Worm (Caenorhabditis elegans) whole organism, L3 larva: ENCODE data around the gene E01G4.3.

Experiments used
- aly-2 ChIP-seq: fragments of 150-350 bp; optimal IDR thresholded peaks from 2 replicates; lab custom pipeline; 2014; ENCODE audit warnings: missing biosample characterization, missing genetic modification characterization
- ama-1 ChIP-seq: fragments of 150-350 bp; optimal IDR thresholded peaks from 2 replicates; lab custom pipeline; 2018
- ceh-28 ChIP-seq: fragments of 150-350 bp; optimal IDR thresholded peaks from 2 replicates; lab custom pipeline; 2014; ENCODE audit warnings: missing biosample characterization, missing genetic modification reagents, missing genetic modification characterization
- ceh-82 ChIP-seq: fragments of 150-350 bp; optimal IDR thresholded peaks from 2 replicates; lab custom pipeline; 2014; ENCODE audit warnings: missing biosample characterization, missing genetic modification characterization
- ceh-9 ChIP-seq: sonication (generic microtip); optimal IDR thresholded peaks from 2 replicates; lab custom pipeline; 2018; ENCODE audit warnings: missing biosample characterization, missing genetic modification characterization
- daf-12 ChIP-seq: fragments of 150-350 bp; optimal IDR thresholded peaks from 2 replicates; lab custom pipeline; 2014; ENCODE audit warnings: missing biosample characterization, missing genetic modification reagents, missing genetic modification characterization
- egl-27 ChIP-seq: sonication (generic microtip); optimal IDR thresholded peaks from 4 replicates; lab custom pipeline; 2017; ENCODE audit warnings: missing biosample characterization, missing genetic modification reagents, missing genetic modification characterization
- egl-5 ChIP-seq: fragments of 150-350 bp; optimal IDR thresholded peaks from 2 replicates; lab custom pipeline; 2017; ENCODE audit warnings: missing biosample characterization, missing genetic modification reagents, missing genetic modification characterization, inconsistent platforms
- elt-1 ChIP-seq: fragments of 150-350 bp; optimal IDR thresholded peaks from 2 replicates; lab custom pipeline; 2014; ENCODE audit warnings: missing biosample characterization, missing genetic modification characterization
- elt-2 ChIP-seq: sonication (generic microtip); optimal IDR thresholded peaks from 2 replicates; lab custom pipeline; 2016; ENCODE audit warnings: missing genetic modification reagents, mild to moderate bottlenecking, missing genetic modification characterization, missing compliant biosample characterization
- elt-3 ChIP-seq, 3 experiments: fragments of 150-350 bp in 1 of 3; sonication (generic microtip) in 2 of 3; optimal IDR thresholded peaks; 2 replicates in 2 of 3; 4 replicates in 1 of 3; lab custom pipeline; 2014 to 2017; ENCODE audit warnings: missing biosample characterization in 3 of 3, missing genetic modification characterization in 3 of 3
- fkh-10 ChIP-seq: sonication (generic microtip); optimal IDR thresholded peaks from 2 replicates; lab custom pipeline; 2017; ENCODE audit warnings: missing biosample characterization, missing genetic modification reagents, missing genetic modification characterization
- fkh-2 ChIP-seq: fragments of 150-350 bp; optimal IDR thresholded peaks from 2 replicates; lab custom pipeline; 2014; ENCODE audit warnings: missing biosample characterization, missing genetic modification reagents, missing genetic modification characterization
- fos-1 ChIP-seq: fragments of 150-350 bp; optimal IDR thresholded peaks from 2 replicates; lab custom pipeline; 2014; ENCODE audit warnings: missing biosample characterization, missing genetic modification characterization
- hmg-11 ChIP-seq: sonication (generic microtip); optimal IDR thresholded peaks from 2 replicates; lab custom pipeline; 2016; ENCODE audit warnings: missing genetic modification characterization, missing compliant biosample characterization
- jun-1 ChIP-seq: fragments of 150-350 bp; optimal IDR thresholded peaks from 2 replicates; lab custom pipeline; 2014; ENCODE audit warnings: missing biosample characterization, missing genetic modification reagents, missing genetic modification characterization
- lin-15B ChIP-seq: fragments of 150-350 bp; optimal IDR thresholded peaks from 2 replicates; lab custom pipeline; 2014; ENCODE audit warnings: missing biosample characterization, missing genetic modification characterization
- lin-39 ChIP-seq: fragments of 150-350 bp; optimal IDR thresholded peaks from 2 replicates; lab custom pipeline; 2018; ENCODE audit warnings: missing biosample characterization, missing genetic modification reagents, missing genetic modification characterization
- lsy-12 ChIP-seq: sonication (generic microtip); optimal IDR thresholded peaks from 2 replicates; lab custom pipeline; 2016; ENCODE audit warnings: mild to moderate bottlenecking, missing genetic modification characterization, missing compliant biosample characterization
- mdl-1 ChIP-seq: fragments of 150-350 bp; optimal IDR thresholded peaks from 2 replicates; lab custom pipeline; 2014; ENCODE audit warnings: missing biosample characterization, missing genetic modification characterization
- mml-1 ChIP-seq: fragments of 150-350 bp; sonication (generic microtip); optimal IDR thresholded peaks from 3 replicates; lab custom pipeline; 2014; ENCODE audit warnings: missing biosample characterization, missing genetic modification characterization
- nfya-1 ChIP-seq: sonication (generic microtip); optimal IDR thresholded peaks from 2 replicates; lab custom pipeline; 2017; ENCODE audit warnings: missing genetic modification characterization, mild to moderate bottlenecking, missing compliant biosample characterization, antibody characterized with exemption, moderate library complexity; ENCODE audit not compliant: insufficient read depth
- nhr-11 ChIP-seq: fragments of 150-350 bp; optimal IDR thresholded peaks from 2 replicates; lab custom pipeline; 2014; ENCODE audit warnings: missing biosample characterization, missing genetic modification characterization
- nhr-23 ChIP-seq: fragments of 150-350 bp; optimal IDR thresholded peaks from 2 replicates; lab custom pipeline; 2014; ENCODE audit warnings: missing biosample characterization, missing genetic modification reagents, missing genetic modification characterization
- nhr-25 ChIP-seq: sonication (generic microtip); optimal IDR thresholded peaks from 2 replicates; lab custom pipeline; 2017; ENCODE audit warnings: missing biosample characterization, missing genetic modification characterization
- nhr-28 ChIP-seq: fragments of 150-350 bp; optimal IDR thresholded peaks from 2 replicates; lab custom pipeline; 2014; ENCODE audit warnings: missing biosample characterization, missing genetic modification characterization
- nhr-43 ChIP-seq: sonication (generic microtip); optimal IDR thresholded peaks from 2 replicates; lab custom pipeline; 2016; ENCODE audit warnings: mild to moderate bottlenecking, missing genetic modification characterization, missing compliant biosample characterization; ENCODE audit not compliant: poor library complexity, severe bottlenecking
- nhr-67 ChIP-seq: fragments of 150-350 bp; optimal IDR thresholded peaks from 2 replicates; lab custom pipeline; 2014; ENCODE audit warnings: missing biosample characterization, missing genetic modification characterization
- nhr-76 ChIP-seq: fragments of 150-350 bp; sonication (generic microtip); optimal IDR thresholded peaks from 5 replicates; lab custom pipeline; 2014; ENCODE audit warnings: missing biosample characterization, missing genetic modification characterization
- nhr-77 ChIP-seq: fragments of 150-350 bp; optimal IDR thresholded peaks from 2 replicates; lab custom pipeline; 2014; ENCODE audit warnings: missing biosample characterization, missing genetic modification characterization
- pqm-1 ChIP-seq: fragments of 150-350 bp; optimal IDR thresholded peaks from 2 replicates; lab custom pipeline; 2017; ENCODE audit warnings: missing biosample characterization, missing genetic modification characterization, inconsistent platforms
- skn-1 ChIP-seq: fragments of 150-350 bp; optimal IDR thresholded peaks from 2 replicates; lab custom pipeline; 2014; ENCODE audit warnings: missing biosample characterization, missing genetic modification characterization
- snpc-4 ChIP-seq: fragments of 150-350 bp; optimal IDR thresholded peaks from 2 replicates; lab custom pipeline; 2014; ENCODE audit warnings: missing biosample characterization, missing genetic modification characterization
- tbx-2 ChIP-seq: sonication (generic microtip); optimal IDR thresholded peaks from 2 replicates; lab custom pipeline; 2016; ENCODE audit warnings: mild to moderate bottlenecking, missing genetic modification characterization, missing compliant biosample characterization
- unc-39 ChIP-seq: sonication (generic microtip); optimal IDR thresholded peaks from 4 replicates; lab custom pipeline; 2017; ENCODE audit warnings: missing biosample characterization, missing genetic modification characterization
- unc-62 ChIP-seq: fragments of 150-350 bp; sonication (generic microtip); optimal IDR thresholded peaks from 4 replicates; lab custom pipeline; 2014; ENCODE audit warnings: missing biosample characterization, missing genetic modification reagents, missing genetic modification characterization
- zag-1 ChIP-seq: fragments of 150-350 bp; optimal IDR thresholded peaks from 2 replicates; lab custom pipeline; 2014; ENCODE audit warnings: missing biosample characterization, missing genetic modification characterization

Gene E01G4.3

DNA sequence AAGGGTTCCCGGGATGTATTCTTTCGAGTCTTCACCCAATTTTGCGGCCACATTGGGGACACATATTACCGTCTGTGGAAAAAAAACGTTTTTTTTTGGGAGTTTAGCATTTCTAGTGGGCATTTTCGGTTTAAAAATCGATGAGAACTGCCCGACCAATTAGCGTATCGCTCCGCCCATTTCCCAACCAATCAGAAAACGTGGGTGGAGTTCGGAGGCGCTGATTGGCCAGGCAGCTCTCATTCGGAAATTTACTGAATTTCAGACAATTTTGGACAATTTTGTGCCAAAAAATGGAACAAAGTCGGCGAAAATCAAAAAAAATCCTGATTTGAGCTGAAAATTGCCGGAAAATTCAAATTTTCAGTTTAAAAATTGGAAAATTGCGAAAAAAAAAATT lies 22.8 kb downstream of the E01G4.3 start:
- no peak for TF ChIP-seq ceh-28 (tag; lab: Kevin White, UChicago)
- TF ChIP-seq nfya-1 (tag; lab: Kevin White, UChicago) = peak; percentile 99

DNA sequence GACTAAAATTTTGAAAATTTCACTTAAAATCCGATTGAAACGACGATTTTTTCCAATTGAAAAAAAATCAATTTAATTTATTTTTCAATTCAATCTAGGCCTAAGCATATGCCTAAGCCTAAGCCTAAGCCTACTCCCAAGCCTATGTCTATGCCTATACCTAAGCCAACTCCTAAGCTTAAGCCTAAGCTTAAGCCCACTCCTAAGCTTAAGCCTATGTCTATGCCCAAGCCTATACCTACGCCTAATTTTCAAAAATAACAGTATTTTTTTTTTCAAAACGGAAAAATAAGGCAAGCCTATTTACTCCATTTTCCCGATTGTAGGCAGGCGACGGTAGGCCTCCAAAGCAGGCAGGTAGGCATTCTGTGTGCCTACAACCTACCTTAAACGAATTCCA lies 25.1 kb downstream of the E01G4.3 start:
- TF ChIP-seq nhr-77 (tag; lab: Kevin White, UChicago) (no peak), skn-1 (tag; lab: Kevin White, UChicago) (no peak), nfya-1 (tag; lab: Kevin White, UChicago) (no peak), ceh-9 (tag; lab: Kevin White, UChicago) (no peak), daf-12 (tag; lab: Kevin White, UChicago) (no peak), lin-39 (tag; lab: Kevin White, UChicago) (no peak), nhr-43 (no peak), hmg-11 (tag; lab: Kevin White, UChicago) (no peak), fkh-2 (no peak), ceh-82 (tag; lab: Kevin White, UChicago) (no peak), nhr-76 (tag; lab: Kevin White, UChicago) (no peak)

DNA sequence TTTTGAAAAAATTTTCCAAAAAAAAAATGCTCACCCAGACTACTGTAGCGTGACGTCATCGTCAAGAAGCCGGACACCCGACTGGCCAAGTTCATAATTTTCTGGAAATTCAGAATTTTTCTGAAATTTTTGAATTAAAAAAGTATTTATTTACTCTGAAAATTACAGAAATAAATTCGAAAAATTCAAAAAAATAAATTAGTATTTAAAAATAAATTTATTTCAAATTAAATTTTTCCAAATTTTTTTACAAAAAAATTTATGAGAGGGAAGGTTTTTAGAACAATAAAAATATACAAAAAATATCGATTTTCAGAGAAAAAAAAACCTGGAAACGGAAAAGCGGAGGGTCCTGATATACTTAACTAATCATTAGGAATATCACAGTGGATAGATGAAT lies 32.7 kb downstream of the E01G4.3 start, which contains the start of gene Y48E1C.4:
Y48E1C.4 (minus strand) TSS at position 101 of the 400 bp plus-strand sequence.
- TF ChIP-seq snpc-4 (tag; lab: Kevin White, UChicago) (no peak), pqm-1 (tag; lab: Kevin White, UChicago) (no peak), hmg-11 (tag; lab: Kevin White, UChicago) (no peak)

DNA sequence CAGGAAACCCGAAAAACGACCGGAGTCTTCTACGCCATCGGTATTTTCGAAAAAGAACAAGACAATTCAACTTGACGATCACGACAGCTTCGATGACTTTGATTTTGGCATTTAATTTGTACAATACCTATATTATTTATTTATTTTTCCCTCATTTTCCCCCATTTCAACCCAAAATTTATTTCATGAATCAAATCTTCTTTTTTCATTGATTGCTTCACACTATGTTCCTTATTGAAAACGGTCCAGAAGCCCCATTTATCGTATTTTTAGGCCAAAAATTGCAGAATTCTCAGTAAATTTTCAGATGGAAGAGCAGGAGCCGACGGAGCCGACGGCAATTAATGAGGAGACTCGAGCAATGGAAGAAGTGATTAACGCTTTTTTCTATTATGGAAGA lies 45.2 kb downstream of the E01G4.3 start, which contains the start of gene Y48E1C.2:
Y48E1C.2 (plus strand) TSS at position 301 of the 400 bp plus-strand sequence.
- no peak for TF ChIP-seq hmg-11 (tag; lab: Kevin White, UChicago)
- TF ChIP-seq nhr-43 = no peak
- TF ChIP-seq mdl-1 (tag; lab: Kevin White, UChicago) = no peak
- no peak for TF ChIP-seq nhr-23 (tag; lab: Kevin White, UChicago)
- TF ChIP-seq lin-39 (tag; lab: Kevin White, UChicago) = no peak

DNA sequence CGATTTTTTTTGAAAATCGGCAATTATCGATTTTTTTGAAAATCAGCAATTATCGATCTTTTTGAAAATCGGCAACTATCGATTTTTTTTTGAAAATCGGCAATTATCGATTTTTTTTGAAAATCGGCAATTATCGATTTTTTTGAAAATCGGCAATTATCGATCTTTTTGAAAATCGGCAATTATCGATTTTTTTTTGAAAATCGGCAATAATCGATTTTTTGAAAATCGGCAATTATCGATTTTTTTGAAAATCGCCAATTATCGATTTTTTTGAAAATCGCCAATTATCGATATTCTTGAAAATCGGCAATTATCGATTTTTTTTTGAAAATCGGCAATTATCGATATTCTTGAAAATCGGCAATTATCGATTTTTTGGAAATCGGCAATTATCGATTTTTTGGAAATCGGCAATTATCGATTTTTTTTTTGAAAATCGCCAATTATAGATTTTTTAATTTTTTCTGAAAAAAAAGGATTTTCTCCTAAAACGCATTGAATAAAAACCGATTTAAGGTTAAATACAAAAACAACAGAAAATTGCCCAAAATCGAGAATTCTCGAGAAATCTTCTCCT lies 51.9 kb downstream of the E01G4.3 start:
- TF ChIP-seq unc-39 (tag; lab: Kevin White, UChicago) = no peak
- TF ChIP-seq ceh-28 (tag; lab: Kevin White, UChicago) = peak; percentile 99

DNA sequence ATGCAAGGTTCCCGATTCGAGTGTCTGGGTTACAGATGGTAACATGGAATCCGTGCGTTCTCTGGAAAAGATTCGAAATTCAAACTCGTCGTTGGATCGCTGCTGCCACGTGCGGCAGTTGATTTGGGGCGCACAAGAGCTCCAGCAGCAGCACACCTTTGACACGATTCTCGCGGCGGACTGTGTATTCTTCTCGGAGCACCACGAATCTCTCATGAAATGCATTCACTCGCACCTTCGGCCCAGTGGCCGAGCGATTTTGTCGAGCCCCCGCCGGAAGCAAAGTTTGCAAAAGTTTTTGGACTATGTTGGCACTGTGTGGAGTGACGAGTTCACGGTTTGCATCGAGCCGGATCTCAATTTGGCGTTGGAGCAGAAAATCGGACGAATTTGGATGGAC lies 52.9 kb downstream of the E01G4.3 start:
- no peak for TF ChIP-seq ceh-9 (tag; lab: Kevin White, UChicago)
- TF ChIP-seq elt-3 (tag; optimal IDR thresholded peaks at IDR 0.05; lab: Kevin White, UChicago) = no peak
- TF ChIP-seq nhr-67 (tag; lab: Kevin White, UChicago) = no peak
- no peak for TF ChIP-seq ama-1
- no peak for TF ChIP-seq zag-1 (tag; lab: Kevin White, UChicago)
- no peak for TF ChIP-seq egl-27
- TF ChIP-seq fos-1 = no peak
- no peak for TF ChIP-seq nhr-43
- no peak for TF ChIP-seq daf-12 (tag; lab: Kevin White, UChicago)
- no peak for TF ChIP-seq nhr-28

DNA sequence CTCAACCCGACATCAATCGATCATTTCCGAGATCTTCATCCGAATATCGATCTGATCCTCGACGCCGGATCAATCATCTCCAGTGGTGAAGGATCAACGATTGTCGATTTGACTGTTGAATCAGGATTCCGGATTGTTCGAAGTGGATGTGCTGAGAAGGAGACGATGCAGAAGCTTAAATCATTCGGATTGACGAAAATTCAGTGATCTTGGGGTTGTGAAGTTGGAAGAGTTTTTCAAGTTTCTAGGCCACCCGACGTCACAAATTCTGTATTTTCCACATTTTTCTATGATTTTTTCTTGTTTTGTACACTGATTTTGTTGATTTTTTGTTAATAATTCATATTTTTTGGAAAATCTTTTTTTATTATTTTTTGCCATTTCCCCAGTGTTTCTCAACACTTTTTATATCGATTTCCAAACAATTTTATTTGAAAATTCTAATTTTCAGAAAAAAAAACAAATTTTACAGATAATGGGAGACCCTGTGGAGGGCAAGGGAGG lies 54.8 kb downstream of the E01G4.3 start, which contains the start of gene Y48E1C.1:
Y48E1C.1 (plus strand) TSS at position 454 of the 504 bp plus-strand sequence.
- TF ChIP-seq elt-1 (tag; lab: Kevin White, UChicago) (no peak), nhr-67 (tag; lab: Kevin White, UChicago) (no peak), elt-2 (tag; lab: Kevin White, UChicago) (no peak), lin-15B (tag; lab: Kevin White, UChicago) (no peak), nhr-43 (no peak), ceh-82 (tag; lab: Kevin White, UChicago) (no peak), mdl-1 (tag; lab: Kevin White, UChicago) (no peak), nhr-76 (tag; lab: Kevin White, UChicago) (no peak), fkh-10 (no peak), jun-1 (tag; lab: Kevin White, UChicago) (no peak), nhr-25 (tag; lab: Kevin White, UChicago) (no peak), tbx-2 (tag; lab: Kevin White, UChicago) (no peak), lsy-12 (tag; lab: Kevin White, UChicago) (no peak), nhr-11 (no peak), ceh-28 (tag; lab: Kevin White, UChicago) (no peak), aly-2 (tag; lab: Kevin White, UChicago) (no peak), mml-1 (tag; lab: Kevin White, UChicago) (no peak), unc-62 (GFP tag; lab: Kevin White, UChicago) (no peak), egl-5 (tag; lab: Kevin White, UChicago) (no peak)
